Worm (Caenorhabditis elegans) whole organism, mixed stage, embryonic: Measurements from ENCODE around the gene fbxb-111.

Experiments
- blmp-1 ChIP-seq: fragments of 150-350 bp; optimal IDR thresholded peaks from 2 replicates; lab custom pipeline; 2014; ENCODE audit warnings: missing biosample characterization, missing genetic modification characterization
- lsy-2 ChIP-seq: fragments of 150-350 bp; optimal IDR thresholded peaks from 2 replicates; lab custom pipeline; 2014; ENCODE audit warnings: missing biosample characterization, missing genetic modification characterization
- mab-5 ChIP-seq: fragments of 150-350 bp; optimal IDR thresholded peaks from 2 replicates; lab custom pipeline; 2014; ENCODE audit warnings: missing biosample characterization, missing genetic modification characterization
- mep-1 ChIP-seq: fragments of 150-350 bp; optimal IDR thresholded peaks from 2 replicates; lab custom pipeline; 2017; ENCODE audit warnings: missing biosample characterization, missing genetic modification reagents, missing genetic modification characterization, inconsistent platforms
- nhr-12 ChIP-seq: fragments of 150-350 bp; optimal IDR thresholded peaks from 2 replicates; lab custom pipeline; 2014; ENCODE audit warnings: missing biosample characterization, missing genetic modification characterization
- nhr-237 ChIP-seq: fragments of 150-350 bp; optimal IDR thresholded peaks from 2 replicates; lab custom pipeline; 2014; ENCODE audit warnings: missing biosample characterization, missing genetic modification characterization
- nhr-28 ChIP-seq: fragments of 150-350 bp; optimal IDR thresholded peaks from 2 replicates; lab custom pipeline; 2014; ENCODE audit warnings: missing biosample characterization, missing genetic modification characterization
- nhr-76 ChIP-seq: sonication (generic microtip); optimal IDR thresholded peaks from 2 replicates; lab custom pipeline; 2017; ENCODE audit warnings: missing biosample characterization, missing genetic modification characterization
- snpc-4 ChIP-seq: fragments of 150-350 bp; optimal IDR thresholded peaks from 2 replicates; lab custom pipeline; 2014; ENCODE audit warnings: missing biosample characterization, missing genetic modification characterization
- sptf-1 ChIP-seq: sonication (generic microtip); optimal IDR thresholded peaks from 2 replicates; lab custom pipeline; 2017; ENCODE audit warnings: mild to moderate bottlenecking, missing genetic modification characterization, moderate library complexity, missing compliant biosample characterization
- unc-39 ChIP-seq: fragments of 150-350 bp; optimal IDR thresholded peaks from 2 replicates; lab custom pipeline; 2014; ENCODE audit warnings: missing biosample characterization, missing genetic modification characterization
- unc-62 ChIP-seq: fragments of 150-350 bp; optimal IDR thresholded peaks from 2 replicates; lab custom pipeline; 2014; ENCODE audit warnings: missing biosample characterization, missing genetic modification reagents, missing genetic modification characterization
- ztf-11 ChIP-seq: fragments of 150-350 bp; optimal IDR thresholded peaks from 2 replicates; lab custom pipeline; 2014; ENCODE audit warnings: missing biosample characterization, missing genetic modification characterization

DNA sequence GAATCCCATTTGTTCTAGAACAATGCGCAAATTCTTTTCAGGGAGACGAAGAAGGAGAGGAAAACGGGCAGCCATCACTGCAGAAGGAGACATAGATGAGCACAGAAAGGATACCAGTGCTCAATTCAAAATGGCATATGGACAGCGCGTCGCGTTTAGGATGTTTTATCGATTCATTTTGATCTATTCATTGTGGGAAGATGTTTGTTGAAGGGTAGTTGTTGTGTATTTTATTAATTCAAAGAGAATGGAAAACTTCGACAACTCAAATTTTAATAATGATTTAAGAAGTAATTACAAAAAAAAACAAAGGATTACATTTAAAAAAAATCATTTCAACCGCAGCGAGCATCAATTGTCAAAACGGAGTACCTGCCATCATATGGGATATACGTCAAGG is 2.6 kb downstream of the fbxb-111 start, which contains the start of gene sdz-10:
- TF ChIP-seq mab-5 (tag; lab: Kevin White, UChicago) (no peak), unc-62 (GFP tag; lab: Kevin White, UChicago) (no peak), nhr-76 (tag; lab: Kevin White, UChicago) (no peak), lsy-2 (no peak), nhr-28 (tag; lab: Kevin White, UChicago) (no peak), sptf-1 (tag; lab: Kevin White, UChicago) (no peak), nhr-237 (tag; lab: Kevin White, UChicago) (no peak), ztf-11 (tag; lab: Kevin White, UChicago) (no peak), snpc-4 (no peak), nhr-12 (tag; lab: Kevin White, UChicago) (no peak), mep-1 (tag; lab: Kevin White, UChicago) (no peak), unc-39 (tag; lab: Kevin White, UChicago) (no peak), blmp-1 (tag; lab: Kevin White, UChicago) (no peak)
